Fruit fly (Drosophila melanogaster): Measurements from ENCODE around the gene t-cup.
A peak's percentile ranks its signal among the peaks of the same experiment; 100 is the strongest.

Gene t-cup

dm6 chr2L:12546043-12546942 is 49.2 kb upstream of the t-cup start, which contains the start of gene bun (continued):
- TF ChIP-seq sqz (GFP tag; optimal IDR thresholded peaks at IDR 0.05) (peak; percentile 52), CG6765 (GFP tag; optimal IDR thresholded peaks at IDR 0.05) (peak; percentile 19), Drgx (GFP tag; IDR thresholded peaks at IDR 0.05) (peak; percentile 4; the same call in 1 of the 2 replicates), CG15514 (GFP tag; optimal IDR thresholded peaks at IDR 0.05) (peak; percentile 64), Stat92E (GFP tag; optimal IDR thresholded peaks at IDR 0.05) (peak in 2 of 3 experiments; percentile 44 to 82), nerfin-1 (tag; optimal IDR thresholded peaks at IDR 0.05) (no peak), CG16813 (GFP tag; IDR thresholded peaks at IDR 0.05; ENCODE audit: partially characterized antibody) (peak; percentile 100), toy (GFP tag; IDR thresholded peaks at IDR 0.05) (no peak), Eip74EF (GFP tag; optimal IDR thresholded peaks at IDR 0.05) (peak in 1 of 2 experiments; percentile 42), CG6791 (GFP tag; IDR thresholded peaks at IDR 0.05; ENCODE audit: partially characterized antibody) (peak; percentile 99), pzg (GFP tag; optimal IDR thresholded peaks at IDR 0.05) (peak; percentile 99), Deaf1 (tag; optimal IDR thresholded peaks at IDR 0.05) (no peak), CG11723 (GFP tag; optimal IDR thresholded peaks at IDR 0.05) (no peak), CG10147 (GFP tag; optimal IDR thresholded peaks at IDR 0.05) (peak; percentile 5), Vsx1 (GFP tag; optimal IDR thresholded peaks at IDR 0.05) (peak; percentile 23), CG11093 (GFP tag; IDR thresholded peaks at IDR 0.05) (no peak), CG2116 (GFP tag; optimal IDR thresholded peaks at IDR 0.05) (peak; percentile 80), slbo (GFP tag; IDR thresholded peaks at IDR 0.05) (peak; percentile 40; the same call in 1 of the 2 replicates), CG3847 (GFP tag; IDR thresholded peaks at IDR 0.05) (peak; percentile 63), org-1 (GFP tag; optimal IDR thresholded peaks at IDR 0.05) (no peak), Dref (GFP tag; IDR thresholded peaks at IDR 0.05) (peak; percentile 94), CG10267 (tag; optimal IDR thresholded peaks at IDR 0.05) (peak; percentile 64), pita (GFP tag; optimal IDR thresholded peaks at IDR 0.05) (peak; percentile 83), nmo (GFP tag; optimal IDR thresholded peaks at IDR 0.05) (peak; percentile 48), prd (optimal IDR thresholded peaks at IDR 0.05) (no peak), prd (GFP tag; IDR thresholded peaks at IDR 0.05) (no peak), CG14860 (GFP tag; IDR thresholded peaks at IDR 0.05; ENCODE audit: partially characterized antibody) (peak; percentile 99), yki (optimal IDR thresholded peaks at IDR 0.05) (peak; percentile 62), Ets97D (GFP tag; optimal IDR thresholded peaks at IDR 0.05) (peak; percentile 74), Trl (optimal IDR thresholded peaks at IDR 0.05) (peak; percentile 94 to 96), Trl (GFP tag; optimal IDR thresholded peaks at IDR 0.05) (no peak), gsb-n (tag; optimal IDR thresholded peaks at IDR 0.05) (peak; percentile 18), sug (tag; optimal IDR thresholded peaks at IDR 0.05) (peak; percentile 36), insv (GFP tag; optimal IDR thresholded peaks at IDR 0.05) (peak in 1 of 2 experiments; percentile 19), mam (GFP tag; optimal IDR thresholded peaks at IDR 0.05) (peak; percentile 14), CG13894 (tag; optimal IDR thresholded peaks at IDR 0.05) (peak; percentile 25), ap (GFP tag; IDR thresholded peaks at IDR 0.05) (no peak), Hand (GFP tag; optimal IDR thresholded peaks at IDR 0.05) (no peak), hb (GFP tag; IDR thresholded peaks at IDR 0.05; ENCODE audit: partially characterized antibody) (peak; percentile 99), ewg (GFP tag; optimal IDR thresholded peaks at IDR 0.05) (peak; percentile 40), nerfin-2 (GFP tag; IDR thresholded peaks at IDR 0.05; ENCODE audit: partially characterized antibody) (peak; percentile 99), Fer1 (GFP tag; optimal IDR thresholded peaks at IDR 0.05) (peak; percentile 30), odd (GFP tag; optimal IDR thresholded peaks at IDR 0.05) (no peak), NC2β (GFP tag; optimal IDR thresholded peaks at IDR 0.05) (peak; percentile 47), CG9797 (GFP tag; optimal IDR thresholded peaks at IDR 0.05) (peak; percentile 96), Abd-B (GFP tag; optimal IDR thresholded peaks at IDR 0.05) (peak; percentile 71), MESR4 (GFP tag; optimal IDR thresholded peaks at IDR 0.05) (peak; percentile 91)
